Worm (Caenorhabditis elegans): ENCODE measurements around the gene srx-62.

Gene srx-62

ce11 chrV:4021776-4022175 is 26.0 kb upstream of the srx-62 start, which contains the start of gene K09D9.14:
TSS of gene K09D9.14 (minus strand) at chrV:4021876.
- TF ChIP-seq snpc-1.2 (GFP tag; IDR thresholded peaks at IDR 0.05) (no peak), dmd-9 (GFP tag; IDR thresholded peaks at IDR 0.05) (no peak), dve-1 (tag; optimal IDR thresholded peaks at IDR 0.05; ENCODE audit: insufficient read depth) (no peak), sdz-12 (GFP tag; optimal IDR thresholded peaks at IDR 0.05) (no peak), dmd-6 (GFP tag; IDR thresholded peaks at IDR 0.05) (no peak), jun-1 (tag; optimal IDR thresholded peaks at IDR 0.05) (no peak), daf-8 (GFP tag; IDR thresholded peaks at IDR 0.05) (no peak), mep-1 (tag; optimal IDR thresholded peaks at IDR 0.05) (no peak), set-16 (GFP tag; IDR thresholded peaks at IDR 0.05) (no peak), ZK546.5 (tag; optimal IDR thresholded peaks at IDR 0.05) (no peak), lir-3 (tag; optimal IDR thresholded peaks at IDR 0.05) (no peak), nhr-28 (tag; optimal IDR thresholded peaks at IDR 0.05) (no peak), nhr-77 (tag; optimal IDR thresholded peaks at IDR 0.05) (no peak), nhr-41 (GFP tag; IDR thresholded peaks at IDR 0.05) (no peak), cey-2 (tag; optimal IDR thresholded peaks at IDR 0.05; ENCODE audit: borderline replicate concordance, insufficient read depth) (no peak), fos-1 (tag; optimal IDR thresholded peaks at IDR 0.05) (no peak), zfp-3 (GFP tag; conservative IDR thresholded peaks at IDR 0.05) (no peak), ceh-32 (tag; optimal IDR thresholded peaks at IDR 0.05; ENCODE audit: poor library complexity) (no peak), F44E2.7 (GFP tag; IDR thresholded peaks at IDR 0.05) (no peak)

DNA sequence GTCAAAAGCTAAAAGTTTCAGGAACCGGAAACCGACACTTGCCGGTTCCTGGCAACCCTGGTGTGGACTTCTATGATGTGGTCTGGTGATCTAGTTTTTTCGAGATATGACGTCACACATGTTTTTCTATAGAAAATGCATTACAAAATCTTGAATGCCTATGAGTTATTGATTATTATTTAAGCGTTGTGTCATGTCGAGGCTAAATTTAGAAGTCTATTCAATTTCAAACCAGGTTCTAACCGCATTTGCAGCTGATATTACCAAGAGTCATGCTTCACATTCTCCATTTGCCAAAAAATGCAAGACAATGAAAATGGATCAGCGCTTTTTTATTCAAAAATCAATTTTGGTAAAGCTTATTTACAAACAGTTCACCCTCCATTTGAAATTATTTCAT is 23.4 kb upstream of the srx-62 start, which contains the start of gene K09D9.3:
Gene K09D9.3, plus strand, starts transcription at position 301 of the 400 bp plus-strand sequence.
- TF ChIP-seq zfp-3 (GFP tag; conservative IDR thresholded peaks at IDR 0.05) (no peak), nhr-6 (tag; optimal IDR thresholded peaks at IDR 0.05) (no peak), hlh-30 (tag; optimal IDR thresholded peaks at IDR 0.05; ENCODE audit: insufficient read depth) (no peak), Y5F2A.4 (GFP tag; optimal IDR thresholded peaks at IDR 0.05) (no peak), nhr-10 (tag; optimal IDR thresholded peaks at IDR 0.05) (no peak), sdz-12 (GFP tag; optimal IDR thresholded peaks at IDR 0.05) (no peak)

DNA sequence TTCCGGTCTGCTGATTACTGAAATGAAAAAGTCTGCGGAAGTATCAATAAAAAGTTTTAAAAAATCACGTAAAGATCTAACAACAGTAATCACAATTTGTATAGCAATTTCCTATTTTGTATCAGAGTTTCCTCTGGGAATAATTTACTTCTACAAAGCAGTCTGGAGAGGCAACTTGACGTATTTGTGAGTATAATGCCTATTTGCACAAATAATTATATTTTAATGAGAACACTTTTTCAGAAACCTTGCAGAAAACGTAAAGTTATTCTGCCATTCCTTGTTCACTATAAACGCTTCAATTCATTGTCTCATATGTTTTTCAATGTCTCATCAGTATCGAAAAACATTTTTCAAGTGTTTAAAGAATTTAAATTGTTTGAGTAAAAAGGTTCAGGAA is 22.9 kb upstream of the srx-62 start:
- peak in 1 of 2 experiments; percentile 80 for TF ChIP-seq unc-62 (GFP tag; optimal IDR thresholded peaks at IDR 0.05 in 1 of 2)
- TF ChIP-seq unc-62 (tag; optimal IDR thresholded peaks at IDR 0.05), result no peak
- TF ChIP-seq gei-8 (GFP tag; optimal IDR thresholded peaks at IDR 0.05), result no peak
- no peak for TF ChIP-seq nhr-41 (GFP tag; IDR thresholded peaks at IDR 0.05)
- no peak for TF ChIP-seq nhr-102 (tag; optimal IDR thresholded peaks at IDR 0.05)
- no peak for TF ChIP-seq hlh-30 (tag; optimal IDR thresholded peaks at IDR 0.05; ENCODE audit: insufficient read depth)
- no peak for TF ChIP-seq zag-1 (tag; optimal IDR thresholded peaks at IDR 0.05)

ce11 chrV:4016780-4017179 is 21.0 kb upstream of the srx-62 start, which contains the start of gene srw-89:
TSS of gene srw-89 (plus strand) at chrV:4017080.
- no peak for TF ChIP-seq F26F4.8 (GFP tag; conservative IDR thresholded peaks at IDR 0.05)
- TF ChIP-seq fos-1 (tag; optimal IDR thresholded peaks at IDR 0.05), result no peak
- TF ChIP-seq R02D3.7 (tag; optimal IDR thresholded peaks at IDR 0.05), result no peak

- TF ChIP-seq aha-1 (tag) (peak; percentile 3), zag-1 (tag; optimal IDR thresholded peaks at IDR 0.05) (no peak), Y5F2A.4 (GFP tag; optimal IDR thresholded peaks at IDR 0.05) (no peak), attf-4 (tag; optimal IDR thresholded peaks at IDR 0.05) (no peak), nhr-11 (tag; optimal IDR thresholded peaks at IDR 0.05) (no peak)
Measured at ce11 chrV:4010170-4010569, 14.4 kb upstream of the srx-62 start, which contains the start of gene srh-4. TSS of gene srh-4 (plus strand) at chrV:4010470.
